Fruit fly (Drosophila melanogaster) whole organism, embryonic: Measurements from ENCODE around the gene slmb.

Experiments used
- Aef1 ChIP-seq: fragments of 200-800 bp; sonication (Bioruptor generic); IDR thresholded peaks from 3 replicates; pipeline ENCODE4 v1.3.6; 2022; ENCODE audit warnings: missing biosample characterization, missing genetic modification characterization
- B-H1 ChIP-seq: fragments of 200-800 bp; sonication (Bioruptor generic); IDR thresholded peaks from 3 replicates; pipeline ENCODE4 v1.3.6; 2022; ENCODE audit warnings: missing biosample characterization, missing genetic modification characterization
- BEAF-32 ChIP-seq: fragments of 200-800 bp; sonication (Bioruptor generic); optimal IDR thresholded peaks from 3 replicates; lab custom pipeline; 2017; ENCODE audit warnings: missing biosample characterization, missing genetic modification characterization, mild to moderate bottlenecking, moderate library complexity, missing genetic modification reagents
- CG10267 ChIP-seq: fragments of 200-800 bp; sonication (Bioruptor generic); optimal IDR thresholded peaks from 2 replicates; lab custom pipeline; 2018; ENCODE audit warnings: missing biosample characterization, mild to moderate bottlenecking, missing genetic modification characterization, moderate library complexity
- CG10274 ChIP-seq: fragments of 200-800 bp; sonication (Bioruptor generic); optimal IDR thresholded peaks from 3 replicates; lab custom pipeline; 2017; ENCODE audit warnings: missing biosample characterization, mild to moderate bottlenecking, missing genetic modification characterization
- CG10462 ChIP-seq: fragments of 200-800 bp; sonication (Bioruptor generic); optimal IDR thresholded peaks from 2 replicates; lab custom pipeline; 2016; ENCODE audit warnings: missing biosample characterization, missing genetic modification characterization
- CG11093 ChIP-seq: fragments of 200-800 bp; sonication (Bioruptor generic); IDR thresholded peaks from 3 replicates; pipeline ENCODE4 v1.3.6; 2022; ENCODE audit warnings: missing biosample characterization, missing genetic modification characterization
- CG15073 ChIP-seq: fragments of 200-800 bp; sonication (Bioruptor generic); optimal IDR thresholded peaks from 2 replicates; lab custom pipeline; 2016; ENCODE audit warnings: missing biosample characterization, missing genetic modification characterization
- CG1602 ChIP-seq: fragments of 200-800 bp; sonication (Bioruptor generic); optimal IDR thresholded peaks from 3 replicates; lab custom pipeline; 2016; ENCODE audit warnings: missing biosample characterization, missing genetic modification characterization
- CG1603 ChIP-seq: fragments of 200-800 bp; sonication (Bioruptor generic); optimal IDR thresholded peaks from 2 replicates; lab custom pipeline; 2019; ENCODE audit warnings: missing biosample characterization, mild to moderate bottlenecking, missing genetic modification characterization, moderate library complexity
- CG17359 ChIP-seq: fragments of 200-800 bp; sonication (Bioruptor generic); optimal IDR thresholded peaks from 3 replicates; lab custom pipeline; 2018; ENCODE audit warnings: missing biosample characterization, mild to moderate bottlenecking, missing genetic modification characterization, moderate library complexity
- CG34224 ChIP-seq: fragments of 200-800 bp; sonication (Bioruptor generic); IDR thresholded peaks from 3 replicates; pipeline ENCODE4 v1.3.6; 2022; ENCODE audit warnings: missing biosample characterization, missing genetic modification characterization; ENCODE audit not compliant: partially characterized antibody
- CG34422 ChIP-seq: fragments of 200-800 bp; sonication (Bioruptor generic); IDR thresholded peaks from 3 replicates; pipeline ENCODE4 v1.3.6; 2022; ENCODE audit warnings: missing biosample characterization, missing genetic modification characterization
- CG3726 ChIP-seq: fragments of 200-800 bp; sonication (Bioruptor generic); IDR thresholded peaks from 3 replicates; pipeline ENCODE4, ENCODE4 v1.3.6; 2022; ENCODE audit warnings: missing biosample characterization, missing genetic modification characterization
- CG3995 ChIP-seq: fragments of 200-800 bp; sonication (Bioruptor generic); optimal IDR thresholded peaks from 3 replicates; lab custom pipeline; 2016; ENCODE audit warnings: missing biosample characterization, missing genetic modification characterization
- CG42726 ChIP-seq: fragments of 200-800 bp; sonication (Bioruptor generic); IDR thresholded peaks from 2 replicates; pipeline ENCODE4 v1.3.6; 2022; ENCODE audit warnings: missing biosample characterization, missing genetic modification characterization; ENCODE audit not compliant: partially characterized antibody
- CG4282 ChIP-seq: fragments of 200-800 bp; sonication (Bioruptor generic); optimal IDR thresholded peaks from 2 replicates; lab custom pipeline; 2016; ENCODE audit warnings: missing biosample characterization, missing genetic modification characterization
- CG4854 ChIP-seq: fragments of 200-800 bp; sonication (Bioruptor generic); optimal IDR thresholded peaks from 2 replicates; lab custom pipeline; 2016; ENCODE audit warnings: missing biosample characterization, missing genetic modification characterization, inconsistent platforms
- CG7786 ChIP-seq: fragments of 200-800 bp; sonication (Bioruptor generic); optimal IDR thresholded peaks from 2 replicates; lab custom pipeline; 2016; ENCODE audit warnings: missing biosample characterization, missing genetic modification characterization
- CG7963 ChIP-seq: fragments of 200-800 bp; sonication (Bioruptor generic); IDR thresholded peaks from 3 replicates; pipeline ENCODE4 v1.3.6; 2022; ENCODE audit warnings: missing biosample characterization, missing genetic modification characterization; ENCODE audit not compliant: partially characterized antibody
- CoRest ChIP-seq: fragments of 200-800 bp; sonication (Bioruptor generic); optimal IDR thresholded peaks from 3 replicates; lab custom pipeline; 2018; ENCODE audit warnings: missing biosample characterization, mild to moderate bottlenecking, missing genetic modification characterization, moderate library complexity
- Dll ChIP-seq: fragments of 200-800 bp; sonication (Bioruptor generic); IDR thresholded peaks from 4 replicates; pipeline ENCODE4 v1.3.6; 2022; ENCODE audit warnings: missing biosample characterization, missing genetic modification characterization; ENCODE audit not compliant: partially characterized antibody
- E2f2 ChIP-seq: fragments of 200-800 bp; sonication (Bioruptor generic); IDR thresholded peaks from 2 replicates; pipeline ENCODE4 v1.3.6; 2022; ENCODE audit warnings: missing biosample characterization, missing genetic modification characterization
- Fer2 ChIP-seq: fragments of 200-800 bp; sonication (Bioruptor generic); optimal IDR thresholded peaks from 2 replicates; lab custom pipeline; 2018; ENCODE audit warnings: missing biosample characterization, mild to moderate bottlenecking, missing genetic modification characterization, moderate library complexity
- HLHmδ ChIP-seq: fragments of 200-800 bp; sonication (Bioruptor generic); optimal IDR thresholded peaks from 2 replicates; lab custom pipeline; 2018; ENCODE audit warnings: missing biosample characterization, mild to moderate bottlenecking, missing genetic modification characterization, moderate library complexity
- Hr3 ChIP-seq: fragments of 200-800 bp; sonication (Bioruptor generic); optimal IDR thresholded peaks from 3 replicates; lab custom pipeline; 2016; ENCODE audit warnings: missing biosample characterization, missing genetic modification characterization
- NC2α ChIP-seq: fragments of 200-800 bp; sonication (Bioruptor generic); optimal IDR thresholded peaks from 2 replicates; lab custom pipeline; 2016; ENCODE audit warnings: missing biosample characterization, missing genetic modification characterization
- TFAM ChIP-seq: fragments of 200-800 bp; sonication (Bioruptor generic); optimal IDR thresholded peaks from 2 replicates; lab custom pipeline; 2017; ENCODE audit warnings: missing biosample characterization, missing genetic modification characterization, inconsistent platforms
- YL-1 ChIP-seq: fragments of 200-800 bp; sonication (Bioruptor generic); optimal IDR thresholded peaks from 3 replicates; lab custom pipeline; 2017; ENCODE audit warnings: missing biosample characterization, mild to moderate bottlenecking, missing genetic modification characterization
- ap ChIP-seq: fragments of 200-800 bp; sonication (Bioruptor generic); IDR thresholded peaks from 2 replicates; pipeline ENCODE4 v1.3.6; 2022; ENCODE audit warnings: missing biosample characterization, missing genetic modification characterization
- ato ChIP-seq: fragments of 200-800 bp; sonication (Bioruptor generic); IDR thresholded peaks from 2 replicates; pipeline ENCODE4 v1.3.6; 2022; ENCODE audit warnings: missing biosample characterization, missing genetic modification characterization; ENCODE audit not compliant: partially characterized antibody
- az2 ChIP-seq: fragments of 200-800 bp; sonication (Bioruptor generic); optimal IDR thresholded peaks from 3 replicates; lab custom pipeline; 2016; ENCODE audit warnings: missing biosample characterization, missing genetic modification characterization
- chn ChIP-seq: fragments of 200-800 bp; sonication (Bioruptor generic); optimal IDR thresholded peaks from 2 replicates; lab custom pipeline; 2016; ENCODE audit warnings: missing biosample characterization, missing genetic modification characterization
- cwo ChIP-seq: fragments of 200-800 bp; sonication (Bioruptor generic); optimal IDR thresholded peaks from 3 replicates; lab custom pipeline; 2017; ENCODE audit warnings: missing biosample characterization, missing genetic modification characterization, mild to moderate bottlenecking, moderate library complexity, missing genetic modification reagents
- dimm ChIP-seq: fragments of 200-800 bp; sonication (Bioruptor generic); IDR thresholded peaks from 2 replicates; pipeline ENCODE4 v1.3.6; 2022; ENCODE audit warnings: missing biosample characterization, missing genetic modification characterization
- disco-r ChIP-seq: fragments of 200-800 bp; sonication (Bioruptor generic); optimal IDR thresholded peaks from 2 replicates; lab custom pipeline; 2016; ENCODE audit warnings: missing biosample characterization, missing genetic modification characterization
- dm ChIP-seq: fragments of 200-800 bp; sonication (Bioruptor generic); optimal IDR thresholded peaks from 3 replicates; lab custom pipeline; 2016; ENCODE audit warnings: missing biosample characterization, missing genetic modification characterization
- eve ChIP-seq, 2 experiments: fragments of >200 bp; optimal IDR thresholded peaks; 2 replicates each; lab custom pipeline; 2017; ENCODE audit warnings: missing biosample characterization in 2 of 2, missing genetic modification characterization in 2 of 2
- jigr1 ChIP-seq: fragments of 200-800 bp; sonication (Bioruptor generic); IDR thresholded peaks from 3 replicates; pipeline ENCODE4 v1.3.6; 2022; ENCODE audit warnings: missing biosample characterization, missing genetic modification characterization
- lola ChIP-seq, 3 experiments: fragments of >200 bp in 2 of 3; fragments of 200-800 bp in 1 of 3; sonication (Bioruptor generic) in 1 of 3; optimal IDR thresholded peaks; 2 replicates each; lab custom pipeline; 2017 to 2019; ENCODE audit warnings: missing biosample characterization in 3 of 3, missing genetic modification characterization in 3 of 3, mild to moderate bottlenecking in 1 of 3, moderate library complexity in 1 of 3
- oc ChIP-seq: fragments of 200-800 bp; sonication (Bioruptor generic); optimal IDR thresholded peaks from 2 replicates; lab custom pipeline; 2018; ENCODE audit warnings: missing biosample characterization, mild to moderate bottlenecking, missing genetic modification characterization, moderate library complexity
- pros ChIP-seq: fragments of 200-800 bp; sonication (Bioruptor generic); optimal IDR thresholded peaks from 3 replicates; lab custom pipeline; 2019; ENCODE audit warnings: missing biosample characterization, mild to moderate bottlenecking, missing genetic modification characterization, moderate library complexity
- salm ChIP-seq: fragments of 200-800 bp; sonication (Bioruptor generic); optimal IDR thresholded peaks from 2 replicates; lab custom pipeline; 2018; ENCODE audit warnings: missing biosample characterization, mild to moderate bottlenecking, missing genetic modification characterization
- slp2 ChIP-seq: fragments of 200-800 bp; sonication (Bioruptor generic); optimal IDR thresholded peaks from 2 replicates; lab custom pipeline; 2016; ENCODE audit warnings: missing biosample characterization, missing genetic modification characterization
- ssp ChIP-seq: fragments of 200-800 bp; sonication (Bioruptor generic); IDR thresholded peaks from 2 replicates; pipeline ENCODE4 v1.3.6; 2022; ENCODE audit warnings: missing biosample characterization, missing genetic modification characterization
- tap ChIP-seq: fragments of 200-800 bp; optimal IDR thresholded peaks from 3 replicates; lab custom pipeline; 2019; ENCODE audit warnings: missing biosample characterization, mild to moderate bottlenecking, missing genetic modification characterization, moderate library complexity
- toy ChIP-seq: fragments of 200-800 bp; sonication (Bioruptor generic); IDR thresholded peaks from 2 replicates; pipeline ENCODE4 v1.3.6; 2022; ENCODE audit warnings: missing biosample characterization, missing genetic modification characterization
- z ChIP-seq: fragments of 200-800 bp; sonication (Bioruptor generic); IDR thresholded peaks from 3 replicates; pipeline ENCODE4 v1.3.6; 2022; ENCODE audit warnings: missing biosample characterization, missing genetic modification characterization
- zfh1 ChIP-seq: fragments of 200-800 bp; sonication (Bioruptor generic); IDR thresholded peaks from 3 replicates; pipeline ENCODE4 v1.3.6; 2022; ENCODE audit warnings: missing biosample characterization, missing genetic modification characterization

slmb gene

DNA sequence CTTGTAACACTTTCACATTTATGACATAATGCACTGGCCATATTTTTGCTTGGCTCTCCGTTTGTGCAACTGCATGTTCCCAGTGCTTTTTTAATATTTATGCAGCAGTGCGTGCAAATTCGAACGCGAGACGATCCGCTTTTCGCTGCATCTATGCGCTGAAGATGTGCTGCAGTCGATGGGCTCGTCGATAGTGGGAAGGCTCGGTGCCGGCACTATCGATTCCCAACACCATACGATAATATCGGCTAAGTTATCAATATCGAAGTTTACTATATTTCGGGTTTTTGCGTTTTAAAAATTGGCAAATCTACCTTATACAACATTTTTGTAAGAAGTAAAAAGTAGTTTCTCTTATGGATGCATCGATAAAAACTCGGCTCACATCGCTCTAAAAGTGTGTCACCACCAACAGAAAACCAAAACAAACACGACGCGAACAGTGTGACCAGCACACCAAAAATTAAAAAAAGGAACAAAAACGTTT, 29.6 kb downstream of the slmb start, which contains the start of gene RhoGAP93B (continued):
- TF ChIP-seq CG3726 (GFP tag; lab: Robert Waterston, UW) = peak; percentile 86
- peak; percentile 90 for TF ChIP-seq ssp (GFP tag; lab: Robert Waterston, UW)
- TF ChIP-seq CG17359 = peak; percentile 86
- peak; percentile 74 for TF ChIP-seq CG1602 (GFP tag; lab: Kevin White, UChicago)
- peak; percentile 83 for TF ChIP-seq CoRest
- TF ChIP-seq CG34224 (GFP tag; lab: Robert Waterston, UW) = peak; percentile 100
- peak; percentile 26 for TF ChIP-seq CG10462
- TF ChIP-seq CG11093 (GFP tag; lab: Robert Waterston, UW) = peak; percentile 87
- TF ChIP-seq Dll (GFP tag; lab: Robert Waterston, UW) = peak; percentile 100
- peak; percentile 96 for TF ChIP-seq Aef1 (GFP tag; lab: Robert Waterston, UW)
- no peak for TF ChIP-seq pros (GFP tag; lab: Kevin White, UChicago)
- TF ChIP-seq CG7786 (GFP tag; lab: Kevin White, UChicago) = peak; percentile 93
- peak; percentile 68; the same call in 1 of the 2 replicates for TF ChIP-seq toy (GFP tag; lab: Robert Waterston, UW)
- TF ChIP-seq chn = peak; percentile 86
- TF ChIP-seq salm (tag; lab: Kevin White, UChicago) = peak; percentile 8
- TF ChIP-seq eve (GFP tag; optimal IDR thresholded peaks at IDR 0.05; lab: Kevin White, UChicago) = peak in 1 of 2 experiments; percentile 20
- TF ChIP-seq dimm = peak; percentile 73
- peak; percentile 89 for TF ChIP-seq Hr3 (GFP tag; lab: Kevin White, UChicago)
- peak; percentile 72 for TF ChIP-seq CG4854 (GFP tag; lab: Kevin White, UChicago)
- TF ChIP-seq jigr1 (GFP tag; lab: Robert Waterston, UW) = peak; percentile 69
- peak; percentile 73 for TF ChIP-seq CG4282 (GFP tag; lab: Kevin White, UChicago)
- TF ChIP-seq HLHmδ (GFP tag; lab: Kevin White, UChicago) = peak; percentile 57
- TF ChIP-seq CG1603 (tag; lab: Kevin White, UChicago) = peak; percentile 86
- TF ChIP-seq az2 (GFP tag; lab: Kevin White, UChicago) = peak; percentile 50
- TF ChIP-seq oc (tag; lab: Kevin White, UChicago) = no peak
- TF ChIP-seq CG10267 = peak; percentile 85
- no peak for TF ChIP-seq z (GFP tag; lab: Robert Waterston, UW)
- TF ChIP-seq slp2 (GFP tag; lab: Kevin White, UChicago) = peak; percentile 77
- TF ChIP-seq cwo (GFP tag; lab: Kevin White, UChicago) = peak; percentile 71
- peak; percentile 91 for TF ChIP-seq YL-1 (GFP tag; lab: Kevin White, UChicago)
- TF ChIP-seq Fer2 = peak; percentile 82
- TF ChIP-seq CG7963 = peak; percentile 99
- peak; percentile 90 for TF ChIP-seq dm (GFP tag; lab: Kevin White, UChicago)
- TF ChIP-seq CG42726 (GFP tag; lab: Robert Waterston, UW) = peak; percentile 100
- TF ChIP-seq zfh1 = peak; percentile 85
- TF ChIP-seq tap (tag; lab: Kevin White, UChicago) = no peak
- TF ChIP-seq lola (GFP tag; optimal IDR thresholded peaks at IDR 0.05; lab: Kevin White, UChicago) = peak in 1 of 3 experiments; percentile 78
- TF ChIP-seq E2f2 (GFP tag; lab: Robert Waterston, UW) = peak; percentile 84
- peak; percentile 76 for TF ChIP-seq ap (GFP tag; lab: Robert Waterston, UW)
- TF ChIP-seq NC2α (GFP tag; lab: Kevin White, UChicago) = peak; percentile 69
- TF ChIP-seq CG34422 (GFP tag; lab: Robert Waterston, UW) = peak; percentile 94
- no peak for TF ChIP-seq CG15073
- TF ChIP-seq disco-r = no peak
- peak; percentile 82 for TF ChIP-seq B-H1 (GFP tag; lab: Robert Waterston, UW)
- peak; percentile 51 for TF ChIP-seq CG3995 (GFP tag; lab: Kevin White, UChicago)
- peak; percentile 100 for TF ChIP-seq BEAF-32 (GFP tag; lab: Kevin White, UChicago)
- TF ChIP-seq TFAM (GFP tag; lab: Kevin White, UChicago) = peak; percentile 37
- TF ChIP-seq CG10274 (GFP tag; lab: Kevin White, UChicago) = peak; percentile 25
- TF ChIP-seq ato (GFP tag; lab: Robert Waterston, UW) = peak; percentile 99
- TF ChIP-seq, all 482 proteins: peak for 414
